Worm (Caenorhabditis elegans): ENCODE data around the gene C40H1.8.

C40H1.8 gene

DNA sequence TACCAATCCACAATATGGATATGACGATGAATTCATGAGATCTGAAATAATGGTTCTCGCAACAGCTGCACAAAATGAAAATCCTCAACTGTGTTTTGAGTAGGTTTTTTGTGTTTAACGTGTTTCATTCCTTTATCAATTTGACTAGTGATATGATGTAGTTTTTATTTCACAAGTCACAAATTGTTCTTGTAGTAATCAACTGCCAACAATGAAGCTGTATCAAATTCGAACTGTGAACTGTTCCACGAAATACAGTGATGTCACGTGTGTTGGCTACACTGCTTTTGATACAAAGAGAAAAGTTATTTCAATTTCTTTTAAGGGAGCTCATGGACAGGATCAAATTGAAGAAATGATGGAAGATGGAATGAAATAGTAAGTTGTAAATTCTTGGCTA is 663 bp downstream of the C40H1.8 start:
- TF ChIP-seq nhr-10 (tag; optimal IDR thresholded peaks at IDR 0.05) (no peak), lsy-2 (tag; optimal IDR thresholded peaks at IDR 0.05) (no peak), nhr-23 (tag; optimal IDR thresholded peaks at IDR 0.05) (no peak), snpc-4 (tag; optimal IDR thresholded peaks at IDR 0.05) (no peak), nhr-6 (tag; optimal IDR thresholded peaks at IDR 0.05) (no peak), crh-2 (tag; optimal IDR thresholded peaks at IDR 0.05) (no peak), mab-5 (tag; optimal IDR thresholded peaks at IDR 0.05) (no peak), nhr-77 (tag; optimal IDR thresholded peaks at IDR 0.05) (no peak), aly-2 (tag; optimal IDR thresholded peaks at IDR 0.05) (no peak), nhr-25 (tag; optimal IDR thresholded peaks at IDR 0.05) (no peak), skn-1 (tag; optimal IDR thresholded peaks at IDR 0.05) (no peak), nhr-237 (tag; optimal IDR thresholded peaks at IDR 0.05) (no peak), ztf-1 (GFP tag; conservative IDR thresholded peaks at IDR 0.05) (no peak), sma-9 (GFP tag; optimal IDR thresholded peaks at IDR 0.05) (no peak), sma-9 (tag; optimal IDR thresholded peaks at IDR 0.05) (no peak), sma-3 (GFP tag; optimal IDR thresholded peaks at IDR 0.05) (no peak), ama-1 (optimal IDR thresholded peaks at IDR 0.05) (no peak), peb-1 (tag; optimal IDR thresholded peaks at IDR 0.05) (no peak), unc-62 (GFP tag; optimal IDR thresholded peaks at IDR 0.05) (no peak), elt-1 (tag; optimal IDR thresholded peaks at IDR 0.05) (no peak), fos-1 (tag; optimal IDR thresholded peaks at IDR 0.05) (no peak)

DNA sequence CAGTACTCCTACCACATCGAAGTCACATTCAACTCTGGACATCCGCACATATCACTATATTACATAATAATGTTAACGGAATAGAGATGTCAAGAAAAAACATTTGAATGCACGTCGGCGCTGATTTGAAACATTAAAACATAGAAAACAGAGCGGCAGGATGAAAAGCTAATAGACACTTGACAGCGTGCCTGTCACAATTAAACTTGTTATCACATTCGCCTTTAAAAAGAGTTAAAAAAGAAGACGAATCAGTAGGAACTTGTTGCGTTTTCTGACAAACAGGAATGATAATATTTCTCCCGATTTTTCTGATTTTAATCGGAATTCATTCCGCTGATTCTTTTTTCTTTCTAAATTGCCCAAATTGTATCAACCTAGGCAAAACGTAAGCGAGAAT is 3.1 kb downstream of the C40H1.8 start:
- TF ChIP-seq fos-1 (tag; optimal IDR thresholded peaks at IDR 0.05) (no peak), gmeb-1 (tag; optimal IDR thresholded peaks at IDR 0.05) (no peak), unc-39 (tag; optimal IDR thresholded peaks at IDR 0.05) (no peak), nhr-25 (tag; optimal IDR thresholded peaks at IDR 0.05) (no peak), nhr-23 (tag; optimal IDR thresholded peaks at IDR 0.05) (no peak), ztf-11 (tag; optimal IDR thresholded peaks at IDR 0.05) (no peak), peb-1 (tag; optimal IDR thresholded peaks at IDR 0.05) (no peak), ama-1 (optimal IDR thresholded peaks at IDR 0.05) (no peak), F13H6.1 (tag; optimal IDR thresholded peaks at IDR 0.05) (no peak), unc-55 (GFP tag; optimal IDR thresholded peaks at IDR 0.05) (no peak), mdl-1 (tag; optimal IDR thresholded peaks at IDR 0.05) (no peak), lin-39 (tag; optimal IDR thresholded peaks at IDR 0.05) (no peak), skn-1 (tag; optimal IDR thresholded peaks at IDR 0.05) (no peak), aly-2 (tag; optimal IDR thresholded peaks at IDR 0.05) (no peak), snpc-4 (tag; optimal IDR thresholded peaks at IDR 0.05) (no peak), zag-1 (tag; optimal IDR thresholded peaks at IDR 0.05) (no peak)

DNA sequence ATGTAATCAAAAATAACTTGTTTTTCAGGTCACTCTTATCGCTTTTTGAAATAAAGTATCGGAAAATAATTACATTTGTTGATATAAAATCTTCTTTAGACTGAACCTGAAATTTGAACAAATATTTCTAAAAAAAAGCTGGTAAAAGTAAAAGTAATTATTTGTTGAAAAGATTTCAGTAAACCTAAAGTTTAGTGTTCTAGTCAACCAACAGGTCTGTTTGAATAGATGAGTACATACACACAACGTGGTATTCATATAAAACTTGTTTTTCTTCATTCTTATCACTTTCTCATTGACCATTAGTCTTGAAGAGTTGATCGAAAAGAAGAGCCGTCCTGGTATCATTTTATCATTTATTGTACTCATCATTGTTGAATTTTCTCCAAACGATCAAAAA is 5.1 kb downstream of the C40H1.8 start, which contains the start of gene C40H1.9:
Gene C40H1.9 (plus strand): TSS at position 301 of the 400 bp plus-strand sequence.
- TF ChIP-seq unc-62 (GFP tag; optimal IDR thresholded peaks at IDR 0.05) (no peak), nhr-25 (tag; optimal IDR thresholded peaks at IDR 0.05) (no peak), sma-9 (GFP tag; optimal IDR thresholded peaks at IDR 0.05) (no peak), sma-9 (tag; optimal IDR thresholded peaks at IDR 0.05) (no peak), nhr-11 (tag; optimal IDR thresholded peaks at IDR 0.05) (no peak), fos-1 (tag; optimal IDR thresholded peaks at IDR 0.05) (no peak), F13H6.1 (tag; optimal IDR thresholded peaks at IDR 0.05) (no peak), snpc-4 (tag; optimal IDR thresholded peaks at IDR 0.05) (no peak), mdl-1 (tag; optimal IDR thresholded peaks at IDR 0.05) (no peak), nhr-6 (tag; optimal IDR thresholded peaks at IDR 0.05) (no peak), crh-2 (tag; optimal IDR thresholded peaks at IDR 0.05) (no peak), mbf-1 (tag; optimal IDR thresholded peaks at IDR 0.05) (no peak), nhr-237 (tag; optimal IDR thresholded peaks at IDR 0.05) (no peak), ama-1 (optimal IDR thresholded peaks at IDR 0.05) (no peak), lin-13 (GFP tag; optimal IDR thresholded peaks at IDR 0.05) (no peak), nhr-21 (tag; optimal IDR thresholded peaks at IDR 0.05) (no peak), sem-4 (tag; optimal IDR thresholded peaks at IDR 0.05) (no peak)

DNA sequence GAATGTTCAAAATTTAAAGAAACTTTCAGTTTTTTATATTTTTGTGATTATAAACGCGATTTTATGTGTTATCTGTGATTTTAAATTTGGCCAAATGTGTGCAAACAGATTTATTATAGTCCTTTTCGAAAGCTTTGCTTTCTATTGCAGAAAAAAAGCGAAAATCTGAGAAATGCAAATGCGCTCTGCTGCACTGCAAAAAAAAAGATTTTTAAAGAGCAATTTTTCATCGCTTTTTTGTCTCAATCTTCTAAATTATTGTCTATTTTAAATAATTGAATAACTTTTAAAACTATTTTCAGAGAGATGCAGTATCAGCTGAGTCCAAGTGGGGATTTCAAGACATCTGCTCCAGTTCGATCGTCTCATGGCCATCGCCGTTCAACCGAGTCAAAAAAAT is 7.5 kb downstream of the C40H1.8 start, which contains the start of gene cpb-1:
Gene cpb-1 (plus strand): TSS at position 301 of the 400 bp plus-strand sequence.
- TF ChIP-seq Y55F3AM.14 (GFP tag; optimal IDR thresholded peaks at IDR 0.05) (no peak), lin-39 (tag; optimal IDR thresholded peaks at IDR 0.05) (no peak), sem-4 (tag; optimal IDR thresholded peaks at IDR 0.05) (no peak), alr-1 (tag; optimal IDR thresholded peaks at IDR 0.05) (no peak), lsy-2 (tag; optimal IDR thresholded peaks at IDR 0.05) (no peak), R02D3.7 (tag; optimal IDR thresholded peaks at IDR 0.05) (no peak), nhr-77 (tag; optimal IDR thresholded peaks at IDR 0.05) (no peak), fos-1 (tag; optimal IDR thresholded peaks at IDR 0.05) (no peak), peb-1 (tag; optimal IDR thresholded peaks at IDR 0.05) (no peak), F13H6.1 (tag; optimal IDR thresholded peaks at IDR 0.05) (no peak), dmd-4 (tag; optimal IDR thresholded peaks at IDR 0.05) (no peak), skn-1 (tag; optimal IDR thresholded peaks at IDR 0.05) (no peak), ztf-11 (tag; optimal IDR thresholded peaks at IDR 0.05) (no peak), nhr-12 (tag; optimal IDR thresholded peaks at IDR 0.05) (no peak), nhr-23 (tag; optimal IDR thresholded peaks at IDR 0.05) (no peak), aly-2 (tag; optimal IDR thresholded peaks at IDR 0.05) (no peak), nhr-129 (tag; optimal IDR thresholded peaks at IDR 0.05) (no peak)

All from whole organism, L2 larva.